Worm (Caenorhabditis elegans): ENCODE measurements around the gene C33C12.4.

- TF ChIP-seq elt-3 (tag; optimal IDR thresholded peaks at IDR 0.05) (no peak), ztf-11 (tag; optimal IDR thresholded peaks at IDR 0.05) (no peak), lsy-2 (tag; optimal IDR thresholded peaks at IDR 0.05) (no peak), nhr-237 (tag; optimal IDR thresholded peaks at IDR 0.05) (no peak), mab-5 (tag; optimal IDR thresholded peaks at IDR 0.05) (no peak), M03D4.4 (tag; optimal IDR thresholded peaks at IDR 0.05) (no peak), nhr-12 (tag; optimal IDR thresholded peaks at IDR 0.05) (no peak), drap-1 (GFP tag; optimal IDR thresholded peaks at IDR 0.05) (no peak), pha-4 (tag; optimal IDR thresholded peaks at IDR 0.05) (no peak), unc-62 (GFP tag; optimal IDR thresholded peaks at IDR 0.05) (no peak), nhr-28 (tag; optimal IDR thresholded peaks at IDR 0.05) (no peak), unc-39 (tag; optimal IDR thresholded peaks at IDR 0.05) (no peak)
Observed at ce11 chrII:2145566-2145965, 20.7 kb downstream of the C33C12.4 start, which contains the start of gene C40A11.6.

All from whole organism, mixed stage, embryonic.